Worm (Caenorhabditis elegans): ENCODE data around the gene srw-66.

ce11 chrII:1241176-1241730 is 30.5 kb downstream of the srw-66 start:
- no peak for TF ChIP-seq ceh-28 (tag; optimal IDR thresholded peaks at IDR 0.05)
- no peak for TF ChIP-seq nhr-48 (tag; optimal IDR thresholded peaks at IDR 0.05)
- no peak for TF ChIP-seq mdl-1 (tag; optimal IDR thresholded peaks at IDR 0.05)
- no peak for TF ChIP-seq ZK546.5 (tag; optimal IDR thresholded peaks at IDR 0.05)
- TF ChIP-seq skn-1 (tag; optimal IDR thresholded peaks at IDR 0.05): no peak
- TF ChIP-seq lin-1 (GFP tag; IDR thresholded peaks at IDR 0.05): no peak
- no peak for TF ChIP-seq aly-2 (tag; optimal IDR thresholded peaks at IDR 0.05)
- no peak for TF ChIP-seq unc-130 (GFP tag; optimal IDR thresholded peaks at IDR 0.05)
- TF ChIP-seq ces-1 (GFP tag; optimal IDR thresholded peaks at IDR 0.05): no peak
- TF ChIP-seq ZK337.2 (GFP tag; IDR thresholded peaks at IDR 0.05): no peak
- TF ChIP-seq D1046.2 (GFP tag; IDR thresholded peaks at IDR 0.05): no peak
- TF ChIP-seq jun-1 (tag; optimal IDR thresholded peaks at IDR 0.05): no peak
